Worm (Caenorhabditis elegans): ENCODE data around the gene K05F1.1.

Gene K05F1.1

ce11 chrII:5841866-5842265 lies 40.7 kb downstream of the K05F1.1 start, which contains the start of gene nep-25:
Gene nep-25 (plus strand): TSS chrII:5842240.
- TF ChIP-seq med-1 (GFP tag; optimal IDR thresholded peaks at IDR 0.05; ENCODE audit: insufficient read depth) (no peak), cog-1 (tag; optimal IDR thresholded peaks at IDR 0.05) (no peak), ref-1 (GFP tag; conservative IDR thresholded peaks at IDR 0.05) (no peak), T22C8.4 (GFP tag; IDR thresholded peaks at IDR 0.05) (no peak), ztf-29 (GFP tag; IDR thresholded peaks at IDR 0.05) (no peak), ztf-23 (GFP tag; IDR thresholded peaks at IDR 0.05) (no peak)

- TF ChIP-seq ztf-29 (GFP tag; IDR thresholded peaks at IDR 0.05), result peak; percentile 83
- TF ChIP-seq T22C8.4 (GFP tag; IDR thresholded peaks at IDR 0.05), result peak; percentile 74; the same call in 1 of the 2 replicates
- TF ChIP-seq tab-1 (GFP tag; IDR thresholded peaks at IDR 0.05), result peak; percentile 61; the same call in 1 of the 2 replicates
- peak; percentile 99 for TF ChIP-seq cog-1 (tag; optimal IDR thresholded peaks at IDR 0.05)
- TF ChIP-seq klf-2 (GFP tag; conservative IDR thresholded peaks at IDR 0.05), result peak; percentile 53; the same call in 1 of the 2 replicates
- TF ChIP-seq med-1 (GFP tag; optimal IDR thresholded peaks at IDR 0.05; ENCODE audit: insufficient read depth), result peak; percentile 34
- TF ChIP-seq ref-1 (GFP tag; conservative IDR thresholded peaks at IDR 0.05), result no peak
- peak; percentile 90 for TF ChIP-seq flt-1 (GFP tag; IDR thresholded peaks at IDR 0.05)
- peak; percentile 90 for TF ChIP-seq ztf-23 (GFP tag; IDR thresholded peaks at IDR 0.05)
Observed at ce11 chrII:5844694-5845129, 43.5 kb downstream of the K05F1.1 start.

ce11 chrII:5845441-5845840 lies 44.3 kb downstream of the K05F1.1 start, which contains the start of the genes ZK1248.17 and H41C03.3:
Gene ZK1248.17 (minus strand): TSS chrII:5845541.
Gene H41C03.3 (plus strand): TSS chrII:5845777.
- TF ChIP-seq flt-1 (GFP tag; IDR thresholded peaks at IDR 0.05), result no peak
- TF ChIP-seq cog-1 (tag; optimal IDR thresholded peaks at IDR 0.05), result no peak
- no peak for TF ChIP-seq med-1 (GFP tag; optimal IDR thresholded peaks at IDR 0.05; ENCODE audit: insufficient read depth)
- no peak for TF ChIP-seq ztf-29 (GFP tag; IDR thresholded peaks at IDR 0.05)
- TF ChIP-seq ref-1 (GFP tag; conservative IDR thresholded peaks at IDR 0.05), result no peak
- no peak for TF ChIP-seq tab-1 (GFP tag; IDR thresholded peaks at IDR 0.05)
- no peak for TF ChIP-seq klf-2 (GFP tag; conservative IDR thresholded peaks at IDR 0.05)
- TF ChIP-seq ztf-23 (GFP tag; IDR thresholded peaks at IDR 0.05), result no peak
- TF ChIP-seq T22C8.4 (GFP tag; IDR thresholded peaks at IDR 0.05), result no peak

- TF ChIP-seq cog-1 (tag; optimal IDR thresholded peaks at IDR 0.05) (no peak), ref-1 (GFP tag; conservative IDR thresholded peaks at IDR 0.05) (no peak)
Observed at ce11 chrII:5846181-5846580, 45.0 kb downstream of the K05F1.1 start.

- no peak for TF ChIP-seq T22C8.4 (GFP tag; IDR thresholded peaks at IDR 0.05)
- no peak for TF ChIP-seq tab-1 (GFP tag; IDR thresholded peaks at IDR 0.05)
- no peak for TF ChIP-seq ztf-29 (GFP tag; IDR thresholded peaks at IDR 0.05)
Observed at ce11 chrII:5852007-5852406, 50.8 kb downstream of the K05F1.1 start, which contains the start of gene H41C03.2. Gene H41C03.2 (minus strand): TSS chrII:5852107.

ce11 chrII:5853261-5853660 lies 52.1 kb downstream of the K05F1.1 start:
- TF ChIP-seq ztf-23 (GFP tag; IDR thresholded peaks at IDR 0.05) (no peak), ref-1 (GFP tag; conservative IDR thresholded peaks at IDR 0.05) (no peak), ztf-29 (GFP tag; IDR thresholded peaks at IDR 0.05) (no peak), med-1 (GFP tag; optimal IDR thresholded peaks at IDR 0.05; ENCODE audit: insufficient read depth) (no peak), T22C8.4 (GFP tag; IDR thresholded peaks at IDR 0.05) (no peak), tab-1 (GFP tag; IDR thresholded peaks at IDR 0.05) (no peak), klf-2 (GFP tag; conservative IDR thresholded peaks at IDR 0.05) (no peak), cog-1 (tag; optimal IDR thresholded peaks at IDR 0.05) (no peak), flt-1 (GFP tag; IDR thresholded peaks at IDR 0.05) (no peak)
